Fruit fly (Drosophila melanogaster): ENCODE measurements around the gene CG31142.

The CG31142 gene

DNA sequence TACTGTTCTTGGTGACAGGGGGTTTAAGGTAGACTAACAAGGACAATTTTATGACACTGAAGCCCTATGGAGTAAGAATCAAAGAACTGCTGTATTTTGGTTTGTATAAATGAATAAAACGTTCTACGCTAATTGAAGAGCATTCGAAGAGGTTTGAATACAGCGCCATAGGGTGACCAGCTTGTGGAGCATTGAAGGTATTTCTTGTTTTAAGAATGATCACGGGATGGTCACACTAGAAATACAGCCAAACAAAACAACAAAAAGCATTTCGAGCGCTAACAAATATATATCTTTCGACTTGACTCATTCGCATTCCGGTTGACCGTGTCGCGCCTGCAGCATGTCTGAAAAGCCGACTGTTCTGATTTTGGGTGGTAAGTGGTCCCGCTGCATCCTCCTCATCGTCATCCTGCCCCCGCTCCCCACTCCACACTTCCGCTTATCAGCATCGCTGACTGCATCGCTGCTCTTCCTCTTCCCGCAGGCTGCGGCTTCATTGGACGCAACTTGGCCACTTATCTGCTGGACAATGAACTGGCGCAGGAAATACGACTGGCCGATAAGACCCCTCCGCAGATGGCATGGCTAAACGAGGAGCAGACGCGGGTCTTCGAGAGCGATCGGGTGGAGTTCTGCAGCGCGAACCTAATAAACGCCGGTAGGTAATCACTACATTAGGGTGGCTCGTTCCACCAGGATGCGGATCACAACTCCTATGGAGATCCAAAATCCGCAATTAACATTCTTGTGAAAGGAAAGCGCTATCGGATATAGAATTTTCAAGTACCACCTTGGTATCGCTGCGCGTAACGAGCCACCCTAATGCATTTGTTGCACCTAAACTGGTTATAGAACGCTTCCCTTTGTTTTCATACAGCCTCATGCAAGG lies 4.9 kb downstream of the CG31142 start, which contains the start of gene CG5854 (continued):
- TF ChIP-seq chinmo (GFP tag; IDR thresholded peaks at IDR 0.05; ENCODE audit: partially characterized antibody) = peak; percentile 83; the same call in 1 of the 4 replicates
- TF ChIP-seq CG11560 (tag; IDR thresholded peaks at IDR 0.05) = 0 out of 3 replicates have a peak, but pooled peaks have one; percentile 8
- no peak for TF ChIP-seq Dref (GFP tag; IDR thresholded peaks at IDR 0.05)
- peak; percentile 74 for TF ChIP-seq CG3407 (GFP tag; optimal IDR thresholded peaks at IDR 0.05)
- TF ChIP-seq eyg (GFP tag; optimal IDR thresholded peaks at IDR 0.05) = peak; percentile 35
- TF ChIP-seq gem (tag; optimal IDR thresholded peaks at IDR 0.05) = peak; percentile 79
- TF ChIP-seq Doc2 (GFP tag; IDR thresholded peaks at IDR 0.05) = no peak
- peak; percentile 92 for TF ChIP-seq CG1603 (tag; optimal IDR thresholded peaks at IDR 0.05)
- TF ChIP-seq az2 (GFP tag; optimal IDR thresholded peaks at IDR 0.05) = peak; percentile 81
- TF ChIP-seq CG2129 (GFP tag; IDR thresholded peaks at IDR 0.05; ENCODE audit: partially characterized antibody) = no peak
- peak; percentile 79 for TF ChIP-seq Xbp1 (GFP tag; optimal IDR thresholded peaks at IDR 0.05)
- peak; percentile 68 for TF ChIP-seq Mad (GFP tag; optimal IDR thresholded peaks at IDR 0.05)
- TF ChIP-seq run (tag; optimal IDR thresholded peaks at IDR 0.05) = peak; percentile 38
- no peak for TF ChIP-seq vnd (GFP tag; IDR thresholded peaks at IDR 0.05; ENCODE audit: partially characterized antibody)
- no peak for TF ChIP-seq Tbp (GFP tag; optimal IDR thresholded peaks at IDR 0.05)
- peak; percentile 72 for TF ChIP-seq phol (tag; optimal IDR thresholded peaks at IDR 0.05)
- peak; percentile 53 for TF ChIP-seq CG18619 (GFP tag; optimal IDR thresholded peaks at IDR 0.05)
- TF ChIP-seq CkIIα-i1 (GFP tag; IDR thresholded peaks at IDR 0.05) = no peak
- TF ChIP-seq Aef1 (GFP tag; IDR thresholded peaks at IDR 0.05) = peak; percentile 37; the same call in 2 of the 3 replicates
- no peak for TF ChIP-seq abd-A (tag; optimal IDR thresholded peaks at IDR 0.05)
- peak; percentile 50; the same call in 1 of the 2 replicates for TF ChIP-seq aop (GFP tag; IDR thresholded peaks at IDR 0.05)
- no peak for TF ChIP-seq lov (optimal IDR thresholded peaks at IDR 0.05)
- TF ChIP-seq lov (GFP tag; IDR thresholded peaks at IDR 0.05) = peak; percentile 88
- TF ChIP-seq trem (tag; optimal IDR thresholded peaks at IDR 0.05) = peak; percentile 59
- peak; percentile 62; the same call in 1 of the 2 replicates for TF ChIP-seq CG14441 (GFP tag; IDR thresholded peaks at IDR 0.05)
- peak; percentile 57 to 78 for TF ChIP-seq Hr51 (GFP tag; optimal IDR thresholded peaks at IDR 0.05)
- TF ChIP-seq maf-S (GFP tag; optimal IDR thresholded peaks at IDR 0.05) = peak; percentile 42
- peak; percentile 68 for TF ChIP-seq Hmr (GFP tag; optimal IDR thresholded peaks at IDR 0.05)
- peak; percentile 70 for TF ChIP-seq CG6254 (GFP tag; optimal IDR thresholded peaks at IDR 0.05)
- no peak for TF ChIP-seq cg (GFP tag; optimal IDR thresholded peaks at IDR 0.05)
- peak; percentile 59 for TF ChIP-seq CG1647 (GFP tag; optimal IDR thresholded peaks at IDR 0.05)
- TF ChIP-seq sima (GFP tag; optimal IDR thresholded peaks at IDR 0.05) = no peak
- peak; percentile 5 for TF ChIP-seq jumu (GFP tag; optimal IDR thresholded peaks at IDR 0.05)
- peak; percentile 74 for TF ChIP-seq gcm (GFP tag; optimal IDR thresholded peaks at IDR 0.05)
- peak; percentile 88 for TF ChIP-seq sd (tag; optimal IDR thresholded peaks at IDR 0.05)
- TF ChIP-seq CG10565 (GFP tag; optimal IDR thresholded peaks at IDR 0.05) = no peak
- peak; percentile 64 for TF ChIP-seq tx (GFP tag; optimal IDR thresholded peaks at IDR 0.05)
- TF ChIP-seq CG10543 (GFP tag; optimal IDR thresholded peaks at IDR 0.05) = peak; percentile 34
- TF ChIP-seq so (GFP tag; IDR thresholded peaks at IDR 0.05) = peak; percentile 74; the same call in 2 of the 3 replicates
- peak; percentile 71 for TF ChIP-seq CG12236 (GFP tag; optimal IDR thresholded peaks at IDR 0.05)
- peak; percentile 79 for TF ChIP-seq CG3281 (GFP tag; optimal IDR thresholded peaks at IDR 0.05)
- TF ChIP-seq CG5953 (GFP tag; IDR thresholded peaks at IDR 0.05) = 0 out of 2 replicates have a peak, but pooled peaks have one; percentile 48
- TF ChIP-seq CG13287 (GFP tag; IDR thresholded peaks at IDR 0.05; ENCODE audit: partially characterized antibody) = peak; percentile 32; the same call in 1 of the 2 replicates
- TF ChIP-seq CG34376 (GFP tag; optimal IDR thresholded peaks at IDR 0.05) = peak; percentile 64
- TF ChIP-seq CG15269 (tag; optimal IDR thresholded peaks at IDR 0.05) = peak; percentile 77
- peak; percentile 68 for TF ChIP-seq CG4820 (GFP tag; optimal IDR thresholded peaks at IDR 0.05)
- peak; percentile 1 for TF ChIP-seq vfl (GFP tag; optimal IDR thresholded peaks at IDR 0.05)
- no peak for TF ChIP-seq sqz (GFP tag; optimal IDR thresholded peaks at IDR 0.05)

Data from whole organism, embryonic.